Fruit fly (Drosophila melanogaster) whole organism, embryonic: ENCODE measurements around the gene SecS.
A peak's percentile ranks its signal among the peaks of the same experiment; 100 is the strongest.

ENCODE experiments used
- Awh ChIP-seq: fragments of 200-800 bp; sonication (Bioruptor generic); IDR thresholded peaks from 2 replicates; pipeline ENCODE4, ENCODE4 v1.3.6; 2022; ENCODE audit warnings: missing biosample characterization, missing genetic modification characterization
- CG10321 ChIP-seq: fragments of 200-800 bp; sonication (Bioruptor generic); IDR thresholded peaks from 2 replicates; pipeline ENCODE4 v1.3.6; 2022; ENCODE audit warnings: missing biosample characterization, missing genetic modification characterization
- CG10366 ChIP-seq: fragments of 200-800 bp; sonication (Bioruptor generic); IDR thresholded peaks from 2 replicates; pipeline ENCODE4 v1.3.6; 2022; ENCODE audit warnings: missing biosample characterization, missing genetic modification characterization
- CG10565 ChIP-seq: fragments of 200-800 bp; sonication (Bioruptor generic); optimal IDR thresholded peaks from 3 replicates; lab custom pipeline; 2016; ENCODE audit warnings: missing biosample characterization, mild to moderate bottlenecking, missing genetic modification characterization
- CG11093 ChIP-seq: fragments of 200-800 bp; sonication (Bioruptor generic); IDR thresholded peaks from 3 replicates; pipeline ENCODE4 v1.3.6; 2022; ENCODE audit warnings: missing biosample characterization, missing genetic modification characterization
- CG1233 ChIP-seq: fragments of 200-800 bp; sonication (Bioruptor generic); optimal IDR thresholded peaks from 4 replicates; lab custom pipeline; 2018; ENCODE audit warnings: missing biosample characterization, mild to moderate bottlenecking, missing genetic modification characterization
- CG12744 ChIP-seq: fragments of 200-800 bp; sonication (Bioruptor generic); optimal IDR thresholded peaks from 2 replicates; lab custom pipeline; 2016; ENCODE audit warnings: missing biosample characterization, missing genetic modification characterization
- CG13775 ChIP-seq: fragments of 200-800 bp; sonication (Bioruptor generic); optimal IDR thresholded peaks from 3 replicates; lab custom pipeline; 2017; ENCODE audit warnings: missing biosample characterization, mild to moderate bottlenecking, missing genetic modification characterization
- CG14014 ChIP-seq: fragments of 200-800 bp; sonication (Bioruptor generic); IDR thresholded peaks from 2 replicates; pipeline ENCODE4 v1.3.6; 2022; ENCODE audit warnings: missing biosample characterization, missing genetic modification characterization
- CG14965 ChIP-seq: fragments of 200-800 bp; sonication (Bioruptor generic); optimal IDR thresholded peaks from 2 replicates; lab custom pipeline; 2016; ENCODE audit warnings: missing biosample characterization, missing genetic modification characterization, borderline replicate concordance
- CG16863 ChIP-seq: fragments of 200-800 bp; sonication (Bioruptor generic); optimal IDR thresholded peaks from 3 replicates; lab custom pipeline; 2016; ENCODE audit warnings: missing biosample characterization, missing genetic modification characterization
- CG17912 ChIP-seq: fragments of 200-800 bp; sonication (Bioruptor generic); optimal IDR thresholded peaks from 2 replicates; lab custom pipeline; 2018; ENCODE audit warnings: missing biosample characterization, mild to moderate bottlenecking, missing genetic modification characterization
- CG1832 ChIP-seq: fragments of 200-800 bp; sonication (Bioruptor generic); optimal IDR thresholded peaks from 2 replicates; lab custom pipeline; 2017; ENCODE audit warnings: missing biosample characterization, mild to moderate bottlenecking, missing genetic modification characterization, inconsistent platforms
- CG18599 ChIP-seq: fragments of 200-800 bp; sonication (Bioruptor generic); optimal IDR thresholded peaks from 3 replicates; lab custom pipeline; 2017; ENCODE audit warnings: missing biosample characterization, missing genetic modification characterization, mild to moderate bottlenecking, moderate library complexity, missing genetic modification reagents
- CG2116 ChIP-seq: fragments of 200-800 bp; sonication (Bioruptor generic); optimal IDR thresholded peaks from 3 replicates; lab custom pipeline; 2018; ENCODE audit warnings: missing biosample characterization, mild to moderate bottlenecking, missing genetic modification characterization
- CG2712 ChIP-seq: fragments of 200-800 bp; optimal IDR thresholded peaks from 3 replicates; lab custom pipeline; 2019; ENCODE audit warnings: missing biosample characterization, mild to moderate bottlenecking, missing genetic modification characterization, moderate library complexity
- CG32532 ChIP-seq: fragments of 200-800 bp; sonication (Bioruptor generic); IDR thresholded peaks from 2 replicates; pipeline ENCODE4 v1.3.6; 2022; ENCODE audit warnings: missing biosample characterization, missing genetic modification characterization
- CG3281 ChIP-seq: fragments of 200-800 bp; sonication (Bioruptor generic); optimal IDR thresholded peaks from 3 replicates; lab custom pipeline; 2017; ENCODE audit warnings: missing biosample characterization, mild to moderate bottlenecking, missing genetic modification characterization
- CG33213 ChIP-seq: fragments of 200-800 bp; sonication (Bioruptor generic); optimal IDR thresholded peaks from 3 replicates; lab custom pipeline; 2016; ENCODE audit warnings: missing biosample characterization, missing genetic modification characterization
- CG3847 ChIP-seq: fragments of 200-800 bp; sonication (Bioruptor generic); IDR thresholded peaks from 2 replicates; pipeline ENCODE4 v1.3.6; 2022; ENCODE audit warnings: missing biosample characterization, missing genetic modification characterization
- CG3995 ChIP-seq: fragments of 200-800 bp; sonication (Bioruptor generic); optimal IDR thresholded peaks from 3 replicates; lab custom pipeline; 2016; ENCODE audit warnings: missing biosample characterization, missing genetic modification characterization
- CG4328 ChIP-seq: fragments of 200-800 bp; sonication (Bioruptor generic); optimal IDR thresholded peaks from 3 replicates; lab custom pipeline; 2017; ENCODE audit warnings: missing biosample characterization, missing genetic modification reagents, missing genetic modification characterization
- CG7839 ChIP-seq: fragments of 200-800 bp; sonication (Bioruptor generic); optimal IDR thresholded peaks from 3 replicates; lab custom pipeline; 2018; ENCODE audit warnings: missing biosample characterization, mild to moderate bottlenecking, missing genetic modification characterization, moderate library complexity
- CHES-1-like ChIP-seq: fragments of 200-800 bp; sonication (Bioruptor generic); optimal IDR thresholded peaks from 2 replicates; lab custom pipeline; 2016; ENCODE audit warnings: missing biosample characterization, missing genetic modification characterization
- CTCF ChIP-seq: fragments of 200-800 bp; sonication (Bioruptor generic); optimal IDR thresholded peaks from 2 replicates; lab custom pipeline; 2017; ENCODE audit warnings: missing biosample characterization, mild to moderate bottlenecking, missing genetic modification characterization, moderate library complexity
- CrebB ChIP-seq: fragments of 200-800 bp; sonication (Bioruptor generic); optimal IDR thresholded peaks from 3 replicates; lab custom pipeline; 2018; ENCODE audit warnings: missing biosample characterization, mild to moderate bottlenecking, missing genetic modification characterization
- D19A ChIP-seq: fragments of 200-800 bp; optimal IDR thresholded peaks from 3 replicates; lab custom pipeline; 2019; ENCODE audit warnings: missing biosample characterization, mild to moderate bottlenecking, missing genetic modification characterization, moderate library complexity
- Dek ChIP-seq: fragments of 200-800 bp; sonication (Bioruptor generic); optimal IDR thresholded peaks from 3 replicates; lab custom pipeline; 2019; ENCODE audit warnings: missing biosample characterization, mild to moderate bottlenecking, missing genetic modification characterization, moderate library complexity
- Dp ChIP-seq: fragments of 200-800 bp; sonication (Bioruptor generic); optimal IDR thresholded peaks from 2 replicates; lab custom pipeline; 2018; ENCODE audit warnings: missing biosample characterization, mild to moderate bottlenecking, missing genetic modification characterization, moderate library complexity
- Drgx ChIP-seq: fragments of 200-800 bp; sonication (Bioruptor generic); IDR thresholded peaks from 2 replicates; pipeline ENCODE4 v1.3.6; 2022; ENCODE audit warnings: missing biosample characterization, missing genetic modification characterization
- GATAe ChIP-seq: fragments of 200-800 bp; sonication (Bioruptor generic); conservative IDR thresholded peaks from 2 replicates; pipeline ENCODE4 v1.3.6; 2022; ENCODE audit warnings: missing biosample characterization, missing genetic modification characterization
- HLH3B ChIP-seq: fragments of 200-800 bp; sonication (Bioruptor generic); IDR thresholded peaks from 2 replicates; pipeline ENCODE4 v1.3.6; 2022; ENCODE audit warnings: missing biosample characterization, missing genetic modification characterization
- Lhr ChIP-seq: fragments of 200-800 bp; sonication (Bioruptor generic); optimal IDR thresholded peaks from 3 replicates; lab custom pipeline; 2017; ENCODE audit warnings: mild to moderate bottlenecking, missing biosample characterization, missing genetic modification reagents, missing genetic modification characterization
- Med ChIP-seq: fragments of 200-800 bp; sonication (Bioruptor generic); peaks from one replicate; lab custom pipeline; 2016; ENCODE audit warnings: missing biosample characterization, missing genetic modification characterization, mild to moderate bottlenecking, inconsistent platforms, moderate library complexity
- Oaz ChIP-seq: fragments of 200-800 bp; sonication (Bioruptor generic); IDR thresholded peaks from 2 replicates; pipeline ENCODE4 v1.3.6; 2022; ENCODE audit warnings: missing biosample characterization, missing genetic modification characterization
- Sin3A ChIP-seq: fragments of >200 bp; optimal IDR thresholded peaks from 2 replicates; lab custom pipeline; 2018
- Usf ChIP-seq: fragments of 200-800 bp; sonication (Bioruptor generic); optimal IDR thresholded peaks from 2 replicates; lab custom pipeline; 2017; ENCODE audit warnings: missing genotype, missing biosample characterization, missing genetic modification characterization
- aop ChIP-seq: fragments of 200-800 bp; sonication (Bioruptor generic); IDR thresholded peaks from 2 replicates; pipeline ENCODE4 v1.3.6; 2022; ENCODE audit warnings: missing biosample characterization, missing genetic modification characterization
- bowl ChIP-seq: fragments of 200-800 bp; sonication (Bioruptor generic); IDR thresholded peaks from 2 replicates; pipeline ENCODE4 v1.3.6; 2022; ENCODE audit warnings: missing biosample characterization, missing genetic modification characterization
- cato ChIP-seq: fragments of 200-800 bp; sonication (Bioruptor generic); optimal IDR thresholded peaks from 2 replicates; lab custom pipeline; 2016; ENCODE audit warnings: missing biosample characterization, missing genetic modification characterization, borderline replicate concordance
- chn ChIP-seq: fragments of 200-800 bp; sonication (Bioruptor generic); optimal IDR thresholded peaks from 2 replicates; lab custom pipeline; 2016; ENCODE audit warnings: missing biosample characterization, missing genetic modification characterization
- crp ChIP-seq, 2 experiments: fragments of 200-800 bp; sonication (Bioruptor generic); optimal IDR thresholded peaks; 2 replicates in 1 of 2; 3 replicates in 1 of 2; lab custom pipeline; 2017; ENCODE audit warnings: missing biosample characterization in 2 of 2, missing genetic modification characterization in 2 of 2, mild to moderate bottlenecking in 1 of 2, moderate library complexity in 1 of 2
- da ChIP-seq: fragments of 200-800 bp; sonication (Bioruptor generic); optimal IDR thresholded peaks from 2 replicates; lab custom pipeline; 2016; ENCODE audit warnings: missing biosample characterization, missing genetic modification characterization
- emc ChIP-seq: fragments of 200-800 bp; sonication (Bioruptor generic); optimal IDR thresholded peaks from 2 replicates; lab custom pipeline; 2016; ENCODE audit warnings: missing biosample characterization, missing genetic modification characterization
- ems ChIP-seq: fragments of 200-800 bp; sonication (Bioruptor generic); optimal IDR thresholded peaks from 3 replicates; lab custom pipeline; 2016; ENCODE audit warnings: missing biosample characterization, missing genetic modification characterization
- ewg ChIP-seq: fragments of 200-800 bp; sonication (Bioruptor generic); optimal IDR thresholded peaks from 3 replicates; lab custom pipeline; 2017; ENCODE audit warnings: mild to moderate bottlenecking, missing biosample characterization, missing genetic modification reagents, missing genetic modification characterization
- fd3F ChIP-seq: fragments of 200-800 bp; sonication (Bioruptor generic); optimal IDR thresholded peaks from 2 replicates; lab custom pipeline; 2018; ENCODE audit warnings: missing biosample characterization, mild to moderate bottlenecking, missing genetic modification characterization, moderate library complexity
- nmo ChIP-seq: fragments of 200-800 bp; sonication (Bioruptor generic); optimal IDR thresholded peaks from 2 replicates; lab custom pipeline; 2018; ENCODE audit warnings: missing biosample characterization, mild to moderate bottlenecking, missing genetic modification characterization, moderate library complexity
- pum ChIP-seq: fragments of 200-800 bp; sonication (Bioruptor generic); optimal IDR thresholded peaks from 2 replicates; lab custom pipeline; 2016; ENCODE audit warnings: missing biosample characterization, missing genetic modification characterization
- tx ChIP-seq: fragments of 200-800 bp; sonication (Bioruptor generic); optimal IDR thresholded peaks from 2 replicates; lab custom pipeline; 2016; ENCODE audit warnings: missing biosample characterization, missing genetic modification characterization
- wek ChIP-seq: fragments of 200-800 bp; sonication (Bioruptor generic); optimal IDR thresholded peaks from 3 replicates; lab custom pipeline; 2018; ENCODE audit warnings: missing biosample characterization, mild to moderate bottlenecking, missing genetic modification characterization, moderate library complexity
- zfh2 ChIP-seq: fragments of 200-800 bp; sonication (Bioruptor generic); optimal IDR thresholded peaks from 2 replicates; lab custom pipeline; 2016; ENCODE audit warnings: missing biosample characterization, missing genetic modification characterization

SecS gene

DNA sequence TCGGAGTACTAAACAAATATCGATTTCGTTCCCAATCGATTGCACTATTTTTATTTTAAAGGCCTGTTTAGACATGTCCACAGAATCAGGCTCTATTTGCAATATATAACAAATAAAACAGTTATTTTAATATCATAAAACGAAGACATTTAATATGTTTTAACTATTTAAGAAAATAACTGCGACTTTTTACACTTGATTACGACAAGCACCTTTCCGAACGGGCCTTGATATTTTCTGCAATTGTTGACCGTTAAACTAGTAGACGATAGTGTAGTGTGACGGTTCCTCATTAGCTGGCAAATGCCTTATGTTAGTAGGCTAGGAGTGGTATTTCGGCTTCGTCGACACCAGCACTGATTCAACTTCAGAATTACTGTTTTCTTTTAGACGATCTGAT, 32.6 kb upstream of the SecS start, which contains the start of the genes CG2931 and Rheb (continued):
- TF ChIP-seq CG3847 (GFP tag; lab: Robert Waterston, UW) (peak; percentile 78), CG13775 (GFP tag; lab: Kevin White, UChicago) (peak; percentile 70), Dek (tag; lab: Kevin White, UChicago) (peak; percentile 36), tx (GFP tag; lab: Kevin White, UChicago) (peak; percentile 32), CG33213 (peak; percentile 60), bowl (GFP tag; lab: Robert Waterston, UW) (no peak), crp (GFP tag; optimal IDR thresholded peaks at IDR 0.05; lab: Kevin White, UChicago) (peak in 1 of 2 experiments; percentile 55), CG1832 (no peak), aop (GFP tag; lab: Robert Waterston, UW) (no peak), CG12744 (GFP tag; lab: Kevin White, UChicago) (peak; percentile 42), CG7839 (tag; lab: Kevin White, UChicago) (peak; percentile 58), HLH3B (GFP tag; lab: Robert Waterston, UW) (0 out of 2 replicates have a peak, but pooled peaks have one; percentile 35), zfh2 (peak; percentile 72), fd3F (GFP tag; lab: Kevin White, UChicago) (peak; percentile 55), CG10366 (GFP tag; lab: Robert Waterston, UW) (peak; percentile 70), da (GFP tag; lab: Kevin White, UChicago) (no peak), CG18599 (GFP tag; lab: Kevin White, UChicago) (peak; percentile 37), Med (GFP tag; lab: Kevin White, UChicago) (peak; percentile 92), CG16863 (GFP tag; lab: Kevin White, UChicago) (peak; percentile 30), CTCF (GFP tag; lab: Kevin White, UChicago) (peak; percentile 27), CG1233 (no peak), GATAe (GFP tag; lab: Robert Waterston, UW) (no peak), Drgx (GFP tag; lab: Robert Waterston, UW) (no peak), ewg (GFP tag; lab: Kevin White, UChicago) (peak; percentile 45), pum (GFP tag; lab: Kevin White, UChicago) (peak; percentile 53), Oaz (peak; percentile 49; the same call in 1 of the 2 replicates), CG32532 (GFP tag; lab: Robert Waterston, UW) (peak; percentile 71), CG2712 (peak; percentile 78), CG17912 (GFP tag; lab: Kevin White, UChicago) (no peak), CG2116 (GFP tag; lab: Kevin White, UChicago) (peak; percentile 83), Awh (GFP tag; lab: Robert Waterston, UW) (peak; percentile 59), nmo (GFP tag; lab: Kevin White, UChicago) (peak; percentile 84), emc (no peak), CG10321 (GFP tag; lab: Robert Waterston, UW) (no peak), D19A (tag; lab: Kevin White, UChicago) (peak; percentile 48), CG4328 (GFP tag; lab: Kevin White, UChicago) (no peak), CHES-1-like (no peak), Dp (GFP tag; lab: Kevin White, UChicago) (peak; percentile 35), Sin3A (lab: Kevin White, UChicago) (peak; percentile 71), CG14965 (GFP tag; lab: Kevin White, UChicago) (no peak), ems (GFP tag; lab: Kevin White, UChicago) (peak; percentile 45), Usf (GFP tag; lab: Kevin White, UChicago) (no peak), wek (GFP tag; lab: Kevin White, UChicago) (no peak), cato (GFP tag; lab: Kevin White, UChicago) (no peak), CG10565 (GFP tag; lab: Kevin White, UChicago) (no peak), CG3281 (peak; percentile 62), CG3995 (GFP tag; lab: Kevin White, UChicago) (peak; percentile 53), CG14014 (peak; percentile 63), CrebB (peak; percentile 14), CG11093 (GFP tag; lab: Robert Waterston, UW) (no peak), chn (GFP tag; lab: Kevin White, UChicago) (peak; percentile 61), Lhr (GFP tag; lab: Kevin White, UChicago) (peak; percentile 76)
